Fruit fly (Drosophila melanogaster) whole organism, prepupa: ENCODE results near the gene dock.
A peak's percentile ranks its signal among the peaks of the same experiment; 100 is the strongest.

Experiments
- CG10631 ChIP-seq: fragments of 200-800 bp; sonication (Bioruptor generic); optimal IDR thresholded peaks from 2 replicates; lab custom pipeline; 2016; ENCODE audit warnings: missing biosample characterization, missing genetic modification characterization
- CG10669 ChIP-seq: fragments of 200-800 bp; sonication (Bioruptor generic); optimal IDR thresholded peaks from 3 replicates; lab custom pipeline; 2018; ENCODE audit warnings: missing biosample characterization, mild to moderate bottlenecking, missing genetic modification characterization, moderate library complexity
- CG11294 ChIP-seq: fragments of 200-800 bp; sonication (Bioruptor generic); IDR thresholded peaks from 2 replicates; pipeline ENCODE4 v1.3.6; 2022; ENCODE audit warnings: missing biosample characterization, missing genetic modification characterization
- CG11762 ChIP-seq: fragments of 200-800 bp; sonication (Bioruptor generic); optimal IDR thresholded peaks from 3 replicates; lab custom pipeline; 2016; ENCODE audit warnings: missing biosample characterization, missing genetic modification characterization; ENCODE audit not compliant: insufficient read depth
- CG1621 ChIP-seq: fragments of 200-800 bp; sonication (Bioruptor generic); optimal IDR thresholded peaks from 3 replicates; lab custom pipeline; 2018; ENCODE audit warnings: missing biosample characterization, mild to moderate bottlenecking, missing genetic modification characterization
- CG16779 ChIP-seq: fragments of 200-800 bp; sonication (Bioruptor generic); optimal IDR thresholded peaks from 3 replicates; lab custom pipeline; 2017; ENCODE audit warnings: missing biosample characterization, mild to moderate bottlenecking, missing genetic modification characterization
- CG31627 ChIP-seq: fragments of 200-800 bp; sonication (Bioruptor generic); optimal IDR thresholded peaks from 3 replicates; lab custom pipeline; 2016; ENCODE audit warnings: missing biosample characterization, missing genetic modification characterization
- CG34406 ChIP-seq: fragments of 200-800 bp; sonication (Bioruptor generic); optimal IDR thresholded peaks from 3 replicates; lab custom pipeline; 2016; ENCODE audit warnings: missing biosample characterization, missing genetic modification characterization
- CG3919 ChIP-seq: fragments of 200-800 bp; sonication (Bioruptor generic); optimal IDR thresholded peaks from 3 replicates; lab custom pipeline; 2016; ENCODE audit warnings: missing biosample characterization, missing genetic modification characterization
- CG4318 ChIP-seq: fragments of 200-800 bp; sonication (Bioruptor generic); optimal IDR thresholded peaks from 3 replicates; lab custom pipeline; 2017; ENCODE audit warnings: missing biosample characterization, mild to moderate bottlenecking, missing genetic modification characterization
- CG6163 ChIP-seq: fragments of 200-800 bp; sonication (Bioruptor generic); IDR thresholded peaks from 3 replicates; pipeline ENCODE4 v1.3.6; 2022; ENCODE audit warnings: missing biosample characterization, missing genetic modification characterization
- CG6276 ChIP-seq: fragments of 200-800 bp; sonication (Bioruptor generic); optimal IDR thresholded peaks from 2 replicates; lab custom pipeline; 2017; ENCODE audit warnings: missing biosample characterization, mild to moderate bottlenecking, missing genetic modification characterization
- CG6792 ChIP-seq: fragments of 200-800 bp; sonication (Bioruptor generic); optimal IDR thresholded peaks from 3 replicates; lab custom pipeline; 2016; ENCODE audit warnings: missing biosample characterization, missing genetic modification characterization
- CG6808 ChIP-seq: fragments of 200-800 bp; sonication (Bioruptor generic); optimal IDR thresholded peaks from 3 replicates; lab custom pipeline; 2017; ENCODE audit warnings: missing biosample characterization, missing genetic modification characterization, mild to moderate bottlenecking, moderate library complexity, missing genetic modification reagents
- CG6854 ChIP-seq: fragments of 200-800 bp; sonication (Bioruptor generic); optimal IDR thresholded peaks from 2 replicates; lab custom pipeline; 2017; ENCODE audit warnings: missing biosample characterization, mild to moderate bottlenecking, missing genetic modification characterization
- CG7368 ChIP-seq: fragments of 200-800 bp; sonication (Bioruptor generic); optimal IDR thresholded peaks from 3 replicates; lab custom pipeline; 2016; ENCODE audit warnings: missing biosample characterization, missing genetic modification characterization
- CG8119 ChIP-seq: fragments of 200-800 bp; sonication (Bioruptor generic); IDR thresholded peaks from 3 replicates; pipeline ENCODE4 v1.3.6; 2022; ENCODE audit warnings: missing biosample characterization, missing genetic modification characterization
- CG8319 ChIP-seq: fragments of 200-800 bp; sonication (Bioruptor generic); optimal IDR thresholded peaks from 3 replicates; lab custom pipeline; 2016; ENCODE audit warnings: missing biosample characterization, missing genetic modification characterization
- CG8632 ChIP-seq: fragments of 200-800 bp; sonication (Bioruptor generic); optimal IDR thresholded peaks from 3 replicates; lab custom pipeline; 2016; ENCODE audit warnings: missing biosample characterization, missing genetic modification characterization
- CG9139 ChIP-seq: fragments of 200-800 bp; sonication (Bioruptor generic); optimal IDR thresholded peaks from 3 replicates; lab custom pipeline; 2017; ENCODE audit warnings: missing biosample characterization, mild to moderate bottlenecking, missing genetic modification characterization
- Eip78C ChIP-seq: fragments of 200-800 bp; sonication (Bioruptor generic); peaks from one replicate; lab custom pipeline; 2016; ENCODE audit warnings: missing biosample characterization, missing genetic modification characterization
- Eip93F ChIP-seq: fragments of 200-800 bp; sonication (Bioruptor generic); optimal IDR thresholded peaks from 2 replicates; lab custom pipeline; 2016; ENCODE audit warnings: missing biosample characterization, mild to moderate bottlenecking, missing genetic modification characterization
- Ets21C ChIP-seq: fragments of 200-800 bp; sonication (Bioruptor generic); optimal IDR thresholded peaks from 3 replicates; lab custom pipeline; 2016; ENCODE audit warnings: missing biosample characterization, missing genetic modification characterization
- Ets96B ChIP-seq: fragments of 200-800 bp; optimal IDR thresholded peaks from 2 replicates; lab custom pipeline; 2019; ENCODE audit warnings: missing biosample characterization, mild to moderate bottlenecking, missing genetic modification characterization, moderate library complexity
- Gug ChIP-seq: fragments of 200-800 bp; sonication (Bioruptor generic); IDR thresholded peaks from 2 replicates; pipeline ENCODE4 v1.3.6; 2022; ENCODE audit warnings: missing biosample characterization, missing genetic modification characterization
- Hr38 ChIP-seq: sonication (Bioruptor generic); optimal IDR thresholded peaks from 2 replicates; lab custom pipeline; 2016; ENCODE audit warnings: missing biosample characterization, missing genetic modification characterization
- Hr4 ChIP-seq: fragments of 200-800 bp; sonication (Bioruptor generic); optimal IDR thresholded peaks from 3 replicates; lab custom pipeline; 2016; ENCODE audit warnings: missing biosample characterization, missing genetic modification characterization
- Met ChIP-seq: fragments of 200-800 bp; sonication (Bioruptor generic); optimal IDR thresholded peaks from 3 replicates; lab custom pipeline; 2016; ENCODE audit warnings: missing biosample characterization, missing genetic modification characterization
- OdsH ChIP-seq: fragments of 200-800 bp; sonication (Bioruptor generic); optimal IDR thresholded peaks from 3 replicates; lab custom pipeline; 2016; ENCODE audit warnings: missing biosample characterization, missing genetic modification characterization
- Smox ChIP-seq: fragments of 200-800 bp; sonication (Bioruptor generic); optimal IDR thresholded peaks from 3 replicates; lab custom pipeline; 2016; ENCODE audit warnings: missing biosample characterization, missing genetic modification characterization
- Sox14 ChIP-seq: fragments of 200-800 bp; sonication (Bioruptor generic); optimal IDR thresholded peaks from 3 replicates; lab custom pipeline; 2016; ENCODE audit warnings: missing biosample characterization, missing genetic modification characterization
- Sox15 ChIP-seq: fragments of 200-800 bp; sonication (Bioruptor generic); optimal IDR thresholded peaks from 3 replicates; lab custom pipeline; 2016; ENCODE audit warnings: missing biosample characterization, missing genetic modification characterization
- achi ChIP-seq: fragments of 200-800 bp; sonication (Bioruptor generic); optimal IDR thresholded peaks from 3 replicates; lab custom pipeline; 2016; ENCODE audit warnings: missing biosample characterization, missing genetic modification characterization
- cyc ChIP-seq: fragments of 200-800 bp; sonication (Bioruptor generic); optimal IDR thresholded peaks from 3 replicates; lab custom pipeline; 2016; ENCODE audit warnings: missing biosample characterization, missing genetic modification characterization
- dsx ChIP-seq: fragments of 200-800 bp; optimal IDR thresholded peaks from 3 replicates; lab custom pipeline; 2019; ENCODE audit warnings: missing biosample characterization, mild to moderate bottlenecking, missing genetic modification characterization, moderate library complexity; ENCODE audit not compliant: poor library complexity, severe bottlenecking
- eg ChIP-seq: fragments of 200-800 bp; sonication (Bioruptor generic); IDR thresholded peaks from 3 replicates; pipeline ENCODE4 v1.3.6; 2022; ENCODE audit warnings: missing biosample characterization, missing genetic modification characterization
- esn ChIP-seq: fragments of 200-800 bp; sonication (Bioruptor generic); optimal IDR thresholded peaks from 2 replicates; lab custom pipeline; 2016; ENCODE audit warnings: missing biosample characterization, mild to moderate bottlenecking, missing genetic modification characterization, moderate library complexity
- fd85E ChIP-seq: fragments of 200-800 bp; sonication (Bioruptor generic); optimal IDR thresholded peaks from 3 replicates; lab custom pipeline; 2016; ENCODE audit warnings: missing biosample characterization, missing genetic modification characterization
- fkh ChIP-seq: fragments of 200-800 bp; sonication (Bioruptor generic); optimal IDR thresholded peaks from 3 replicates; lab custom pipeline; 2017; ENCODE audit warnings: missing biosample characterization, mild to moderate bottlenecking, missing genetic modification characterization, moderate library complexity
- lz ChIP-seq: fragments of 200-800 bp; sonication (Bioruptor generic); optimal IDR thresholded peaks from 3 replicates; lab custom pipeline; 2016; ENCODE audit warnings: missing biosample characterization, missing genetic modification characterization
- net ChIP-seq: fragments of 200-800 bp; sonication (Bioruptor generic); optimal IDR thresholded peaks from 3 replicates; lab custom pipeline; 2016; ENCODE audit warnings: missing biosample characterization, missing genetic modification characterization
- pdm3 ChIP-seq: fragments of 200-800 bp; sonication (Bioruptor generic); optimal IDR thresholded peaks from 3 replicates; lab custom pipeline; 2016; ENCODE audit warnings: missing biosample characterization, missing genetic modification characterization
- salr ChIP-seq, 2 experiments: fragments of 200-800 bp; sonication (Bioruptor generic); optimal IDR thresholded peaks; 3 replicates each; lab custom pipeline; 2016 to 2018; ENCODE audit warnings: missing biosample characterization in 2 of 2, missing genetic modification characterization in 2 of 2, mild to moderate bottlenecking in 1 of 2
- spab ChIP-seq: fragments of 200-800 bp; sonication (Bioruptor generic); optimal IDR thresholded peaks from 2 replicates; lab custom pipeline; 2017; ENCODE audit warnings: missing biosample characterization, mild to moderate bottlenecking, missing genetic modification characterization, missing genetic modification reagents
- ss ChIP-seq, 2 experiments: fragments of 200-800 bp; sonication (Bioruptor generic); optimal IDR thresholded peaks; 2 replicates in 1 of 2; 3 replicates in 1 of 2; lab custom pipeline; 2017 to 2018; ENCODE audit warnings: mild to moderate bottlenecking in 2 of 2, missing biosample characterization in 2 of 2, missing genetic modification characterization in 2 of 2, moderate library complexity in 1 of 2
- svp ChIP-seq: fragments of 200-800 bp; sonication (Bioruptor generic); peaks from one replicate; lab custom pipeline; 2016; ENCODE audit warnings: missing biosample characterization, missing genetic modification characterization
- topi ChIP-seq: fragments of 200-800 bp; sonication (Bioruptor generic); optimal IDR thresholded peaks from 3 replicates; lab custom pipeline; 2016; ENCODE audit warnings: missing biosample characterization, missing genetic modification characterization

The dock gene

dm6 chr2L:841708-842107 is 15.9 kb downstream of the dock start (continued):
- TF ChIP-seq topi (GFP tag; lab: Kevin White, UChicago): peak; percentile 97
- TF ChIP-seq CG11762: peak; percentile 91
- peak; percentile 94 for TF ChIP-seq spab
- peak; percentile 95 for TF ChIP-seq net (GFP tag; lab: Kevin White, UChicago)
- peak; percentile 96 for TF ChIP-seq CG10669 (GFP tag; lab: Kevin White, UChicago)
- peak; percentile 97 for TF ChIP-seq CG31627 (GFP tag; lab: Kevin White, UChicago)
- peak; percentile 88 for TF ChIP-seq lz
- TF ChIP-seq OdsH: peak; percentile 97
- peak; percentile 96 for TF ChIP-seq Smox (GFP tag; lab: Kevin White, UChicago)
- TF ChIP-seq CG11294 (GFP tag; lab: Robert Waterston, UW): peak; percentile 92
- TF ChIP-seq Ets21C (GFP tag; lab: Kevin White, UChicago): peak; percentile 95
- TF ChIP-seq Hr4 (GFP tag; lab: Kevin White, UChicago): peak; percentile 91

dm6 chr2L:842873-843272 is 17.1 kb downstream of the dock start:
- 0 out of 3 replicates have a peak, but pooled peaks have one; percentile 3 for TF ChIP-seq CG6163
- no peak for TF ChIP-seq salr (GFP tag; optimal IDR thresholded peaks at IDR 0.05; lab: Kevin White, UChicago)
- TF ChIP-seq CG8319 (GFP tag; lab: Kevin White, UChicago): no peak
- peak; percentile 22 for TF ChIP-seq Sox14 (GFP tag; lab: Kevin White, UChicago)
- TF ChIP-seq CG1621 (tag; lab: Kevin White, UChicago): no peak
- TF ChIP-seq svp: peak; percentile 95

- TF ChIP-seq cyc (GFP tag; lab: Kevin White, UChicago): peak; percentile 7
- no peak for TF ChIP-seq Ets96B (tag; lab: Kevin White, UChicago)
- TF ChIP-seq Eip78C (GFP tag; lab: Kevin White, UChicago): peak; percentile 62
- peak; percentile 17 for TF ChIP-seq topi (GFP tag; lab: Kevin White, UChicago)
- no peak for TF ChIP-seq CG16779
- TF ChIP-seq dsx (GFP tag; lab: Kevin White, UChicago): no peak
- TF ChIP-seq Sox15 (GFP tag; lab: Kevin White, UChicago): no peak
- no peak for TF ChIP-seq CG6854 (GFP tag; lab: Kevin White, UChicago)
- TF ChIP-seq fkh (GFP tag; lab: Kevin White, UChicago): no peak
- no peak for TF ChIP-seq Hr38 (GFP tag; lab: Kevin White, UChicago)
- TF ChIP-seq lz: peak; percentile 33
- TF ChIP-seq Hr4 (GFP tag; lab: Kevin White, UChicago): peak; percentile 39
- peak; percentile 30 for TF ChIP-seq pdm3
- TF ChIP-seq achi (GFP tag; lab: Kevin White, UChicago): no peak
- no peak for TF ChIP-seq ss (GFP tag; optimal IDR thresholded peaks at IDR 0.05; lab: Kevin White, UChicago)
- no peak for TF ChIP-seq CG8319 (GFP tag; lab: Kevin White, UChicago)
- peak; percentile 18 for TF ChIP-seq CG6792 (GFP tag; lab: Kevin White, UChicago)
- no peak for TF ChIP-seq svp
- no peak for TF ChIP-seq fd85E (GFP tag; lab: Kevin White, UChicago)
- TF ChIP-seq CG8119 (GFP tag; lab: Robert Waterston, UW): no peak
- TF ChIP-seq salr (GFP tag; optimal IDR thresholded peaks at IDR 0.05; lab: Kevin White, UChicago): no peak
- no peak for TF ChIP-seq Gug (GFP tag; lab: Robert Waterston, UW)
- no peak for TF ChIP-seq CG3919 (GFP tag; lab: Kevin White, UChicago)
- 0 out of 3 replicates have a peak, but pooled peaks have one; percentile 11 for TF ChIP-seq eg (GFP tag; lab: Robert Waterston, UW)
- no peak for TF ChIP-seq CG8632 (GFP tag; lab: Kevin White, UChicago)
- peak; percentile 36 for TF ChIP-seq OdsH
- no peak for TF ChIP-seq CG4318 (GFP tag; lab: Kevin White, UChicago)
- no peak for TF ChIP-seq net (GFP tag; lab: Kevin White, UChicago)
- TF ChIP-seq Sox14 (GFP tag; lab: Kevin White, UChicago): no peak
- peak; percentile 7 for TF ChIP-seq CG6276 (GFP tag; lab: Kevin White, UChicago)
- no peak for TF ChIP-seq CG7368 (GFP tag; lab: Kevin White, UChicago)
- TF ChIP-seq Met (GFP tag; lab: Kevin White, UChicago): peak; percentile 52
- TF ChIP-seq CG6808 (GFP tag; lab: Kevin White, UChicago): no peak
- TF ChIP-seq Eip93F (GFP tag; lab: Kevin White, UChicago): no peak
- no peak for TF ChIP-seq CG34406 (GFP tag; lab: Kevin White, UChicago)
- TF ChIP-seq CG31627 (GFP tag; lab: Kevin White, UChicago): peak; percentile 40
- peak; percentile 4 for TF ChIP-seq CG10631
- TF ChIP-seq Smox (GFP tag; lab: Kevin White, UChicago): no peak
- TF ChIP-seq esn (GFP tag; lab: Kevin White, UChicago): peak; percentile 52
- no peak for TF ChIP-seq CG9139 (GFP tag; lab: Kevin White, UChicago)
Observed at dm6 chr2L:843301-843700, 17.5 kb downstream of the dock start.
